Fruit fly (Drosophila melanogaster) whole organism, embryonic: ENCODE results near the gene Tep4.

Source experiments
- Bteb2 ChIP-seq: fragments of 200-800 bp; sonication (Bioruptor generic); optimal IDR thresholded peaks from 2 replicates; lab custom pipeline; 2016; ENCODE audit warnings: missing biosample characterization, missing genetic modification characterization
- CG1024 ChIP-seq: fragments of 200-800 bp; sonication (Bioruptor generic); IDR thresholded peaks from 2 replicates; pipeline ENCODE4 v1.3.6; 2022; ENCODE audit warnings: missing biosample characterization, missing genetic modification characterization
- CG12219 ChIP-seq: fragments of 200-800 bp; sonication (Bioruptor generic); optimal IDR thresholded peaks from 3 replicates; lab custom pipeline; 2018; ENCODE audit warnings: missing biosample characterization, mild to moderate bottlenecking, missing genetic modification characterization
- CG12769 ChIP-seq: fragments of 200-800 bp; sonication (Bioruptor generic); optimal IDR thresholded peaks from 2 replicates; lab custom pipeline; 2019; ENCODE audit warnings: missing biosample characterization, mild to moderate bottlenecking, missing genetic modification characterization, moderate library complexity
- CG13296 ChIP-seq: fragments of 200-800 bp; sonication (Bioruptor generic); optimal IDR thresholded peaks from 3 replicates; lab custom pipeline; 2018; ENCODE audit warnings: missing biosample characterization, mild to moderate bottlenecking, missing genetic modification characterization
- CG13624 ChIP-seq: fragments of 200-800 bp; sonication (Bioruptor generic); optimal IDR thresholded peaks from 2 replicates; lab custom pipeline; 2016; ENCODE audit warnings: missing biosample characterization, missing genetic modification characterization
- CG14965 ChIP-seq: fragments of 200-800 bp; sonication (Bioruptor generic); optimal IDR thresholded peaks from 2 replicates; lab custom pipeline; 2016; ENCODE audit warnings: missing biosample characterization, missing genetic modification characterization, borderline replicate concordance
- CG15601 ChIP-seq: fragments of 200-800 bp; sonication (Bioruptor generic); optimal IDR thresholded peaks from 3 replicates; lab custom pipeline; 2019; ENCODE audit warnings: missing biosample characterization, mild to moderate bottlenecking, missing genetic modification characterization, moderate library complexity
- CG16813 ChIP-seq: fragments of 200-800 bp; sonication (Bioruptor generic); IDR thresholded peaks from 3 replicates; pipeline ENCODE4 v1.3.6; 2022; ENCODE audit warnings: missing biosample characterization, missing genetic modification characterization; ENCODE audit not compliant: partially characterized antibody
- CG17829 ChIP-seq: fragments of 200-800 bp; optimal IDR thresholded peaks from 2 replicates; lab custom pipeline; 2019; ENCODE audit warnings: missing biosample characterization, mild to moderate bottlenecking, missing genetic modification characterization, moderate library complexity
- CG18476 ChIP-seq: fragments of 200-800 bp; sonication (Bioruptor generic); optimal IDR thresholded peaks from 2 replicates; lab custom pipeline; 2016; ENCODE audit warnings: missing biosample characterization, mild to moderate bottlenecking, missing genetic modification characterization
- CG2678 ChIP-seq: fragments of 200-800 bp; sonication (Bioruptor generic); optimal IDR thresholded peaks from 3 replicates; lab custom pipeline; 2019; ENCODE audit warnings: missing biosample characterization, mild to moderate bottlenecking, missing genetic modification characterization, moderate library complexity
- CG31388 ChIP-seq: fragments of 200-800 bp; sonication (Bioruptor generic); optimal IDR thresholded peaks from 2 replicates; lab custom pipeline; 2016; ENCODE audit warnings: missing biosample characterization, missing genetic modification characterization
- CG34422 ChIP-seq: fragments of 200-800 bp; sonication (Bioruptor generic); IDR thresholded peaks from 3 replicates; pipeline ENCODE4 v1.3.6; 2022; ENCODE audit warnings: missing biosample characterization, missing genetic modification characterization
- CG43689 ChIP-seq: fragments of 200-800 bp; sonication (Bioruptor generic); IDR thresholded peaks from 2 replicates; pipeline ENCODE4 v1.3.6; 2022; ENCODE audit warnings: missing biosample characterization, missing genetic modification characterization
- CG4854 ChIP-seq: fragments of 200-800 bp; sonication (Bioruptor generic); optimal IDR thresholded peaks from 2 replicates; lab custom pipeline; 2016; ENCODE audit warnings: missing biosample characterization, missing genetic modification characterization, inconsistent platforms
- CG5953 ChIP-seq: fragments of 200-800 bp; sonication (Bioruptor generic); IDR thresholded peaks from 2 replicates; pipeline ENCODE4 v1.3.6; 2022; ENCODE audit warnings: missing biosample characterization, missing genetic modification characterization
- Doc3 ChIP-seq: fragments of 200-800 bp; sonication (Bioruptor generic); IDR thresholded peaks from 3 replicates; pipeline ENCODE4 v1.3.6; 2022; ENCODE audit warnings: missing biosample characterization, missing genetic modification characterization; ENCODE audit not compliant: partially characterized antibody
- E2f2 ChIP-seq: fragments of 200-800 bp; sonication (Bioruptor generic); IDR thresholded peaks from 2 replicates; pipeline ENCODE4 v1.3.6; 2022; ENCODE audit warnings: missing biosample characterization, missing genetic modification characterization
- Ets97D ChIP-seq: fragments of 200-800 bp; sonication (Bioruptor generic); optimal IDR thresholded peaks from 3 replicates; lab custom pipeline; 2016; ENCODE audit warnings: missing biosample characterization, missing genetic modification characterization
- HLH4C ChIP-seq: fragments of 200-800 bp; sonication (Bioruptor generic); IDR thresholded peaks from 3 replicates; pipeline ENCODE4 v1.3.6; 2022; ENCODE audit warnings: missing biosample characterization, missing genetic modification characterization; ENCODE audit not compliant: partially characterized antibody
- Meics ChIP-seq: fragments of 200-800 bp; sonication (Bioruptor generic); optimal IDR thresholded peaks from 2 replicates; lab custom pipeline; 2017; ENCODE audit warnings: missing biosample characterization, mild to moderate bottlenecking, missing genetic modification characterization
- Stat92E ChIP-seq, 3 experiments: fragments of >200 bp in 2 of 3; fragments of 200-800 bp in 1 of 3; sonication (Bioruptor generic) in 1 of 3; optimal IDR thresholded peaks; 2 replicates each; lab custom pipeline; 2017 to 2019; ENCODE audit warnings: missing biosample characterization in 3 of 3, missing genetic modification characterization in 3 of 3, mild to moderate bottlenecking in 1 of 3, moderate library complexity in 1 of 3
- YL-1 ChIP-seq: fragments of 200-800 bp; sonication (Bioruptor generic); optimal IDR thresholded peaks from 3 replicates; lab custom pipeline; 2017; ENCODE audit warnings: missing biosample characterization, mild to moderate bottlenecking, missing genetic modification characterization
- ato ChIP-seq: fragments of 200-800 bp; sonication (Bioruptor generic); IDR thresholded peaks from 2 replicates; pipeline ENCODE4 v1.3.6; 2022; ENCODE audit warnings: missing biosample characterization, missing genetic modification characterization; ENCODE audit not compliant: partially characterized antibody
- bbx ChIP-seq: fragments of 200-800 bp; sonication (Bioruptor generic); IDR thresholded peaks from 2 replicates; pipeline ENCODE4 v1.3.6; 2022; ENCODE audit warnings: missing biosample characterization, missing genetic modification characterization; ENCODE audit not compliant: partially characterized antibody
- caup ChIP-seq: fragments of 200-800 bp; sonication (Bioruptor generic); optimal IDR thresholded peaks from 3 replicates; lab custom pipeline; 2017; ENCODE audit warnings: missing biosample characterization, mild to moderate bottlenecking, missing genetic modification characterization, moderate library complexity; ENCODE audit not compliant: severe bottlenecking
- chinmo ChIP-seq: fragments of 200-800 bp; sonication (Bioruptor generic); IDR thresholded peaks from 4 replicates; pipeline ENCODE4 v1.3.6; 2022; ENCODE audit warnings: missing biosample characterization, missing genetic modification characterization; ENCODE audit not compliant: partially characterized antibody
- crp ChIP-seq, 2 experiments: fragments of 200-800 bp; sonication (Bioruptor generic); optimal IDR thresholded peaks; 2 replicates in 1 of 2; 3 replicates in 1 of 2; lab custom pipeline; 2017; ENCODE audit warnings: missing biosample characterization in 2 of 2, missing genetic modification characterization in 2 of 2, mild to moderate bottlenecking in 1 of 2, moderate library complexity in 1 of 2
- dan ChIP-seq: fragments of 200-800 bp; sonication (Bioruptor generic); IDR thresholded peaks from 2 replicates; pipeline ENCODE4 v1.3.6; 2022; ENCODE audit warnings: missing biosample characterization, missing genetic modification characterization
- fd3F ChIP-seq: fragments of 200-800 bp; sonication (Bioruptor generic); optimal IDR thresholded peaks from 2 replicates; lab custom pipeline; 2018; ENCODE audit warnings: missing biosample characterization, mild to moderate bottlenecking, missing genetic modification characterization, moderate library complexity
- fd96Cb ChIP-seq: fragments of 200-800 bp; sonication (Bioruptor generic); optimal IDR thresholded peaks from 2 replicates; lab custom pipeline; 2018; ENCODE audit warnings: missing biosample characterization, mild to moderate bottlenecking, missing genetic modification characterization, moderate library complexity
- fru ChIP-seq: fragments of >200 bp; optimal IDR thresholded peaks from 2 replicates; lab custom pipeline; 2017
- gcm ChIP-seq: fragments of 200-800 bp; sonication (Bioruptor generic); optimal IDR thresholded peaks from 2 replicates; lab custom pipeline; 2019; ENCODE audit warnings: missing biosample characterization, mild to moderate bottlenecking, missing genetic modification characterization, moderate library complexity
- gcm2 ChIP-seq: fragments of 200-800 bp; sonication (Bioruptor generic); optimal IDR thresholded peaks from 2 replicates; lab custom pipeline; 2016; ENCODE audit warnings: missing biosample characterization, missing genetic modification characterization
- gem ChIP-seq: fragments of 200-800 bp; sonication (Bioruptor generic); optimal IDR thresholded peaks from 2 replicates; lab custom pipeline; 2019; ENCODE audit warnings: missing biosample characterization, mild to moderate bottlenecking, missing genetic modification characterization, moderate library complexity
- mam ChIP-seq: fragments of 200-800 bp; sonication (Bioruptor generic); optimal IDR thresholded peaks from 3 replicates; lab custom pipeline; 2016; ENCODE audit warnings: missing biosample characterization, missing genetic modification characterization
- pan ChIP-seq, 4 experiments: fragments of >200 bp in 3 of 4; fragments of 200-800 bp in 1 of 4; sonication (Bioruptor generic) in 1 of 4; optimal IDR thresholded peaks in 3 of 4; IDR thresholded peaks in 1 of 4; 2 replicates each; pipeline versions ENCODE4 v1.3.6 to Lab custom; 2017 to 2022; ENCODE audit warnings: missing biosample characterization in 2 of 4, missing genetic modification characterization in 2 of 4, mixed read lengths in 1 of 4
- peb ChIP-seq: fragments of 200-800 bp; sonication (Bioruptor generic); IDR thresholded peaks from 2 replicates; pipeline ENCODE4 v1.3.6; 2022; ENCODE audit warnings: missing biosample characterization, missing genetic modification characterization
- pita ChIP-seq: fragments of 200-800 bp; sonication (Bioruptor generic); optimal IDR thresholded peaks from 2 replicates; lab custom pipeline; 2017; ENCODE audit warnings: missing biosample characterization, mild to moderate bottlenecking, missing genetic modification characterization
- pzg ChIP-seq: fragments of 200-800 bp; sonication (Bioruptor generic); optimal IDR thresholded peaks from 3 replicates; lab custom pipeline; 2018; ENCODE audit warnings: missing biosample characterization, mild to moderate bottlenecking, missing genetic modification characterization, moderate library complexity
- stc ChIP-seq: fragments of 200-800 bp; sonication (Bioruptor generic); IDR thresholded peaks from 2 replicates; pipeline ENCODE4 v1.3.6; 2022; ENCODE audit warnings: missing biosample characterization, missing genetic modification characterization
- stwl ChIP-seq: fragments of 200-800 bp; sonication (Bioruptor generic); optimal IDR thresholded peaks from 3 replicates; lab custom pipeline; 2018; ENCODE audit warnings: missing biosample characterization, mild to moderate bottlenecking, missing genetic modification characterization, moderate library complexity
- tap ChIP-seq: fragments of 200-800 bp; optimal IDR thresholded peaks from 3 replicates; lab custom pipeline; 2019; ENCODE audit warnings: missing biosample characterization, mild to moderate bottlenecking, missing genetic modification characterization, moderate library complexity
- tll ChIP-seq, 2 experiments: fragments of 200-800 bp in 1 of 2; fragments of >200 bp in 1 of 2; sonication (Bioruptor generic) in 1 of 2; optimal IDR thresholded peaks; 2 replicates each; lab custom pipeline; 2017 to 2019; ENCODE audit warnings: missing biosample characterization in 2 of 2, missing genetic modification characterization in 2 of 2, mild to moderate bottlenecking in 1 of 2, moderate library complexity in 1 of 2
- trh ChIP-seq: fragments of 200-800 bp; sonication (Bioruptor generic); optimal IDR thresholded peaks from 2 replicates; lab custom pipeline; 2016; ENCODE audit warnings: missing biosample characterization, missing genetic modification characterization
- tup ChIP-seq: fragments of 200-800 bp; sonication (Bioruptor generic); optimal IDR thresholded peaks from 2 replicates; lab custom pipeline; 2016; ENCODE audit warnings: missing biosample characterization, mild to moderate bottlenecking, missing genetic modification characterization, moderate library complexity
- unc-4 ChIP-seq: fragments of 200-800 bp; sonication (Bioruptor generic); IDR thresholded peaks from 2 replicates; pipeline ENCODE4 v1.3.6; 2022; ENCODE audit warnings: missing biosample characterization, missing genetic modification characterization; ENCODE audit not compliant: partially characterized antibody
- yki ChIP-seq: fragments of >200 bp; optimal IDR thresholded peaks from 3 replicates; lab custom pipeline; 2018

Tep4 gene

dm6 chr2L:19579995-19580578, 31.8 kb downstream of the Tep4 start, which contains the start of gene Pmvk (continued):
- TF ChIP-seq fru (lab: Kevin White, UChicago) (no peak), CG2678 (tag; lab: Kevin White, UChicago) (no peak), crp (GFP tag; optimal IDR thresholded peaks at IDR 0.05; lab: Kevin White, UChicago) (peak in 1 of 2 experiments; percentile 87), unc-4 (GFP tag; lab: Robert Waterston, UW) (peak; percentile 67), CG13296 (GFP tag; lab: Kevin White, UChicago) (no peak), tup (GFP tag; lab: Kevin White, UChicago) (no peak), Bteb2 (GFP tag; lab: Kevin White, UChicago) (no peak), fd3F (GFP tag; lab: Kevin White, UChicago) (no peak), tap (tag; lab: Kevin White, UChicago) (no peak), trh (GFP tag; lab: Kevin White, UChicago) (no peak), gem (tag; lab: Kevin White, UChicago) (no peak), CG12769 (tag; lab: Kevin White, UChicago) (no peak), CG4854 (GFP tag; lab: Kevin White, UChicago) (no peak), dan (GFP tag; lab: Robert Waterston, UW) (no peak), caup (GFP tag; lab: Kevin White, UChicago) (no peak), YL-1 (GFP tag; lab: Kevin White, UChicago) (peak; percentile 26), E2f2 (GFP tag; lab: Robert Waterston, UW) (peak; percentile 100), gcm (GFP tag; lab: Kevin White, UChicago) (no peak), fd96Cb (tag; lab: Kevin White, UChicago) (no peak), HLH4C (peak; percentile 97), yki (no peak), CG17829 (tag; lab: Kevin White, UChicago) (peak; percentile 39), pan (optimal IDR thresholded peaks at IDR 0.05; lab: Kevin White, UChicago) (no peak), pan (GFP tag; optimal IDR thresholded peaks at IDR 0.05 in 1 of 2, IDR thresholded peaks at IDR 0.05 in 1 of 2) (no peak), CG5953 (GFP tag; lab: Robert Waterston, UW) (no peak), pzg (peak; percentile 65), CG13624 (GFP tag; lab: Kevin White, UChicago) (no peak), CG34422 (GFP tag; lab: Robert Waterston, UW) (no peak), ato (GFP tag; lab: Robert Waterston, UW) (peak; percentile 98), peb (GFP tag; lab: Robert Waterston, UW) (no peak), CG12219 (no peak), stc (GFP tag; lab: Robert Waterston, UW) (no peak), pita (no peak)

dm6 chr2L:19582185-19582584, 33.9 kb downstream of the Tep4 start, which contains the start of gene Hakai:
Gene Hakai (minus strand): TSS chr2L:19582474.
- TF ChIP-seq CG43689 (GFP tag; lab: Robert Waterston, UW): no peak
- TF ChIP-seq Meics (GFP tag; lab: Kevin White, UChicago): peak; percentile 18
- TF ChIP-seq Doc3 (GFP tag; lab: Robert Waterston, UW): no peak
- TF ChIP-seq tll (GFP tag; optimal IDR thresholded peaks at IDR 0.05; lab: Kevin White, UChicago): no peak
- TF ChIP-seq Ets97D (GFP tag; lab: Kevin White, UChicago): peak; percentile 73
- no peak for TF ChIP-seq gcm2 (GFP tag; lab: Kevin White, UChicago)
- TF ChIP-seq CG15601 (tag; lab: Kevin White, UChicago): peak; percentile 31
- no peak for TF ChIP-seq Stat92E (GFP tag; optimal IDR thresholded peaks at IDR 0.05; lab: Kevin White, UChicago)
- 0 out of 2 replicates have a peak, but pooled peaks have one; percentile 33 for TF ChIP-seq bbx (GFP tag; lab: Robert Waterston, UW)
- no peak for TF ChIP-seq ato (GFP tag; lab: Robert Waterston, UW)
- TF ChIP-seq CG14965: no peak
- peak; percentile 82 for TF ChIP-seq stwl (tag; lab: Kevin White, UChicago)
- TF ChIP-seq mam (GFP tag; lab: Kevin White, UChicago): peak; percentile 86
- peak; percentile 51 for TF ChIP-seq CG16813 (GFP tag; lab: Robert Waterston, UW)
- TF ChIP-seq CG1024 (GFP tag; lab: Robert Waterston, UW): peak; percentile 12; the same call in 1 of the 2 replicates
- no peak for TF ChIP-seq chinmo (GFP tag; lab: Robert Waterston, UW)
- TF ChIP-seq CG31388: no peak
- TF ChIP-seq CG18476 (GFP tag; lab: Kevin White, UChicago): peak; percentile 24
